Worm (Caenorhabditis elegans): ENCODE results near the gene dnj-5.

dnj-5 gene

DNA sequence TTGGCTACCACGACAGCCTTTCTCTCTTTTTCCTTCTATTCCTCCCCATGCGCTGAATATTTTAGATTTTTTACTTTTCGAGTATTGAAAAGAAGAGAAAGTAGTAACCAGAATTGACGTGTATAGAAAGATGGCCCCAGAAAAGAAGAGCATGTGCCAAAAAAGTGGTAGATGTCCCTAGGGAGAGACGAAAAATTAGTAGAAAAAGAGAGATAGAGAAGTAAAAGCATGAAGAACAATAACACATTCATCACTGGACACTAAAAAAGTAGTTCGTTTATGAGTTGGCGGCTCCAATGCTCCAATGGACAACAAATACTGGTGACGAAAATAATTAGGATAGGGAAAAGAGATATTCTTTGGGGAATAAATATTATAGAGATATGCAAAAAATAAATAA, 45.6 kb downstream of the dnj-5 start:
- no peak for TF ChIP-seq fos-1 (tag; optimal IDR thresholded peaks at IDR 0.05)
- peak; percentile 74 for TF ChIP-seq lin-14 (GFP tag; optimal IDR thresholded peaks at IDR 0.05)

DNA sequence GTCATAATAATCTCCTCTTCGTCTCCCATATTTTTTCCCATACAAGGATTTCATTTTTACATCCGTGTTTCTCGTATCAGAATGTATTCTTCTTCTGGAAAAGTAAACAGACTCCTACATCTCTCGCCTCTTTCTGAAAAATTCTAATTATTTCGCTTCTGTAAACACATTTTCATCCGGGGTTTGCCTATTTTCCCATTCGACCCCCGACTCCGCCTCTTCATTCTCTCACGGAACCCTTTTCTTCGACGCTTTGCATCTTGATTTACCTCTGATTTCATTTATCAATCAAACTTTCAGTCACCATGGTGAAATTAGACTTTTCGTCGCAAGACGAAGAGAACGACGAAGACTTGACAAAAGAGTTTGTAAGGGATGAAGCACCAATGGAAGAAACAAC, 47.4 kb downstream of the dnj-5 start, which contains the start of gene snt-1:
Gene snt-1, plus strand, starts transcription at position 301 of the 400 bp plus-strand sequence.
- TF ChIP-seq dsc-1 (tag; optimal IDR thresholded peaks at IDR 0.05) (peak; percentile 79), ceh-82 (tag; optimal IDR thresholded peaks at IDR 0.05) (no peak), grh-1 (GFP tag; IDR thresholded peaks at IDR 0.05) (0 out of 2 replicates have a peak, but pooled peaks have one; percentile 11)

DNA sequence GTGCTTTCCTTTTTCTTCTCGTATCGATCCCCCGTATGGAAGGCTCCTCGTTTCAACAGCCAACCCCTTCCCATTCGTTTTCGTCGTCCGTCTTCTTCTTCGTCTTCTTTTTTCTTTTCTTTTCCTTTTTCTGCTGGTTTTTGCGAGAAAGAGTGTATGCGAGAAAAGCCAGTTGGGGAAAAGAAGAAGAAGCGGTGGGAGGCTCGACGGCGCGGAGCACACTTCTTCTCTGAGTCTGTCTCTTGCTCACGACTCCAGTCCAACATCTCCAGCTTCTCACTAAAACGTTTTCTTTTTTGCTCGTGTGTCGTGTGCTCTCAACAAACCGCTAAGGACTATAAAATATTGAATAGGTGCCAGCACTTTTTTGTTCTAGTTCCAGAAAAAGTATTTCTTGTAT, 49.6 kb downstream of the dnj-5 start:
- no peak for TF ChIP-seq ceh-8 (GFP tag; optimal IDR thresholded peaks at IDR 0.05)
- no peak for TF ChIP-seq elt-3 (tag; optimal IDR thresholded peaks at IDR 0.05)
- TF ChIP-seq lin-35 (GFP tag; optimal IDR thresholded peaks at IDR 0.05): peak in 1 of 2 experiments; percentile 5
- TF ChIP-seq efl-1 (optimal IDR thresholded peaks at IDR 0.05): no peak
- no peak for TF ChIP-seq efl-1 (GFP tag; optimal IDR thresholded peaks at IDR 0.05 in 1 of 2)
- no peak for TF ChIP-seq ceh-90 (tag; optimal IDR thresholded peaks at IDR 0.05)
- TF ChIP-seq pqm-1 (tag; optimal IDR thresholded peaks at IDR 0.05): no peak
- TF ChIP-seq mef-2 (tag; optimal IDR thresholded peaks at IDR 0.05): no peak
- TF ChIP-seq efl-3 (GFP tag; optimal IDR thresholded peaks at IDR 0.05): no peak
- no peak for TF ChIP-seq unc-62 (GFP tag; optimal IDR thresholded peaks at IDR 0.05)
- no peak for TF ChIP-seq aly-2 (tag; optimal IDR thresholded peaks at IDR 0.05)
- no peak for TF ChIP-seq C34B4.2 (tag; optimal IDR thresholded peaks at IDR 0.05)
- TF ChIP-seq fkh-8 (tag; optimal IDR thresholded peaks at IDR 0.05): peak; percentile 51
- TF ChIP-seq tlp-1 (tag; optimal IDR thresholded peaks at IDR 0.05): no peak
- no peak for TF ChIP-seq vab-15 (tag; optimal IDR thresholded peaks at IDR 0.05)
- no peak for TF ChIP-seq F16B12.6 (tag; optimal IDR thresholded peaks at IDR 0.05)
- no peak for TF ChIP-seq nhr-90 (tag; optimal IDR thresholded peaks at IDR 0.05; ENCODE audit: poor library complexity)
- TF ChIP-seq lir-3 (tag; optimal IDR thresholded peaks at IDR 0.05; ENCODE audit: poor library complexity): no peak
- no peak for TF ChIP-seq skn-1 (tag; optimal IDR thresholded peaks at IDR 0.05)
- TF ChIP-seq nhr-71 (tag; optimal IDR thresholded peaks at IDR 0.05): peak; percentile 20
- peak; percentile 33 for TF ChIP-seq swsn-7 (tag; optimal IDR thresholded peaks at IDR 0.05)
- TF ChIP-seq snu-23 (GFP tag; optimal IDR thresholded peaks at IDR 0.05): no peak
- no peak for TF ChIP-seq nhr-85 (tag)
- TF ChIP-seq lin-14 (GFP tag; optimal IDR thresholded peaks at IDR 0.05): peak; percentile 78
- peak; percentile 22 for TF ChIP-seq mep-1 (tag; optimal IDR thresholded peaks at IDR 0.05)
- TF ChIP-seq fkh-10 (GFP tag; optimal IDR thresholded peaks at IDR 0.05): peak; percentile 12
- peak; percentile 21 for TF ChIP-seq tbx-2 (tag; optimal IDR thresholded peaks at IDR 0.05)
- no peak for TF ChIP-seq irx-1 (tag; optimal IDR thresholded peaks at IDR 0.05)
- TF ChIP-seq unc-30 (tag; optimal IDR thresholded peaks at IDR 0.05): no peak
- no peak for TF ChIP-seq zip-4 (GFP tag; optimal IDR thresholded peaks at IDR 0.05)
- no peak for TF ChIP-seq dpl-1 (GFP tag; optimal IDR thresholded peaks at IDR 0.05)
- no peak for TF ChIP-seq unc-130 (tag; optimal IDR thresholded peaks at IDR 0.05)
- no peak for TF ChIP-seq hlh-17 (GFP tag; optimal IDR thresholded peaks at IDR 0.05; ENCODE audit: borderline replicate concordance)
- peak; percentile 29 for TF ChIP-seq nhr-47 (tag; optimal IDR thresholded peaks at IDR 0.05)
- TF ChIP-seq lin-15B (tag; optimal IDR thresholded peaks at IDR 0.05): no peak
- no peak for TF ChIP-seq jun-1 (tag; optimal IDR thresholded peaks at IDR 0.05)
- TF ChIP-seq lsy-2 (tag; optimal IDR thresholded peaks at IDR 0.05): peak in 1 of 2 experiments; percentile 33
- TF ChIP-seq mdl-1 (tag; optimal IDR thresholded peaks at IDR 0.05): no peak
- TF ChIP-seq unc-86 (tag; optimal IDR thresholded peaks at IDR 0.05): peak; percentile 16
- TF ChIP-seq Y116A8C.19 (tag; optimal IDR thresholded peaks at IDR 0.05; ENCODE audit: borderline replicate concordance): no peak
- TF ChIP-seq nhr-12 (tag; optimal IDR thresholded peaks at IDR 0.05): no peak
- peak in 1 of 3 experiments; percentile 31 for TF ChIP-seq ceh-82 (tag; optimal IDR thresholded peaks at IDR 0.05)
- TF ChIP-seq sup-37 (GFP tag; optimal IDR thresholded peaks at IDR 0.05): no peak
